Worm (Caenorhabditis elegans) whole organism, L2 larva: ENCODE measurements around the gene ZK945.7.

Experiments used
- alr-1 ChIP-seq: fragments of 150-350 bp; optimal IDR thresholded peaks from 2 replicates; lab custom pipeline; 2014; ENCODE audit warnings: missing biosample characterization, missing genetic modification characterization
- elt-1 ChIP-seq: fragments of 150-350 bp; optimal IDR thresholded peaks from 2 replicates; lab custom pipeline; 2014; ENCODE audit warnings: missing biosample characterization, missing genetic modification characterization
- fos-1 ChIP-seq: fragments of 150-350 bp; optimal IDR thresholded peaks from 2 replicates; lab custom pipeline; 2014; ENCODE audit warnings: missing biosample characterization, missing genetic modification characterization
- lsy-2 ChIP-seq, 2 experiments: fragments of 150-350 bp in 1 of 2; sonication (generic microtip) in 1 of 2; optimal IDR thresholded peaks; 2 replicates each; lab custom pipeline; 2014 to 2017; ENCODE audit warnings: missing biosample characterization in 2 of 2, missing genetic modification characterization in 2 of 2
- mab-5 ChIP-seq: fragments of 150-350 bp; optimal IDR thresholded peaks from 2 replicates; lab custom pipeline; 2014; ENCODE audit warnings: missing biosample characterization, missing genetic modification characterization
- mbf-1 ChIP-seq: sonication (generic microtip); optimal IDR thresholded peaks from 2 replicates; lab custom pipeline; 2017; ENCODE audit warnings: missing biosample characterization, missing genetic modification characterization
- nhr-23 ChIP-seq: fragments of 150-350 bp; optimal IDR thresholded peaks from 2 replicates; lab custom pipeline; 2014; ENCODE audit warnings: missing biosample characterization, missing genetic modification reagents, missing genetic modification characterization
- sma-3 ChIP-seq: sonication (generic microtip); optimal IDR thresholded peaks from 2 replicates; lab custom pipeline; 2016; ENCODE audit warnings: missing genetic modification reagents, missing genetic modification characterization, missing compliant biosample characterization
- unc-55 ChIP-seq: fragments of 150-350 bp; sonication (generic microtip); optimal IDR thresholded peaks from 3 replicates; lab custom pipeline; 2014; ENCODE audit warnings: missing biosample characterization, missing genetic modification reagents, missing genetic modification characterization
- unc-62 ChIP-seq: fragments of 150-350 bp; optimal IDR thresholded peaks from 2 replicates; lab custom pipeline; 2014; ENCODE audit warnings: missing biosample characterization, missing genetic modification reagents, missing genetic modification characterization
- ztf-11 ChIP-seq: sonication (generic microtip); optimal IDR thresholded peaks from 2 replicates; lab custom pipeline; 2017; ENCODE audit warnings: missing biosample characterization, missing genetic modification characterization

DNA sequence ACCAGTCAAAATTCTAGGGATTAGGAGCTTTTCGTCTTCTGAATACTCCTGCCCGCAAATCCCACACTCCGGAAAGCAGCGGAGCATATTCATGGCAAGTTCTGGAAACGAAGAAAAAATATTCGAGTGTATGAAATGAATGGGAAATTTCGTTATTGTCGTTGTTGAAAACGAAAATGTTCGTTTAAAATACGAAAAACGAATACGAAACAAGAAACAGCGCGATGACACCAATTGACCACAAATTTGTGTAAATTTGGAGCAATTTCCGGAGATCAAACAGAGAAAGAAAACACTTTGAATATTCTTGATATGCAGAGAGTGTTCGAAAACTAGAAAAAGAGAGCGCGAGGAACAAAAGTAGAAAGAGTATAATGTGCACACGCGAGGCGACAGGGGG, 2.7 kb downstream of the ZK945.7 start, which contains the start of gene ZK945.4:
- TF ChIP-seq ztf-11 (tag; lab: Kevin White, UChicago) (no peak), elt-1 (tag; lab: Kevin White, UChicago) (no peak), sma-3 (GFP tag; lab: Kevin White, UChicago) (no peak), mbf-1 (tag; lab: Kevin White, UChicago) (no peak), alr-1 (tag; lab: Kevin White, UChicago) (no peak), mab-5 (tag; lab: Kevin White, UChicago) (no peak), unc-55 (GFP tag; lab: Kevin White, UChicago) (no peak), nhr-23 (tag; lab: Kevin White, UChicago) (no peak), lsy-2 (tag; optimal IDR thresholded peaks at IDR 0.05; lab: Kevin White, UChicago) (no peak), unc-62 (GFP tag; lab: Kevin White, UChicago) (no peak), fos-1 (tag; lab: Kevin White, UChicago) (no peak)
